Worm (Caenorhabditis elegans): ENCODE measurements around the gene fat-2.

Gene fat-2

DNA sequence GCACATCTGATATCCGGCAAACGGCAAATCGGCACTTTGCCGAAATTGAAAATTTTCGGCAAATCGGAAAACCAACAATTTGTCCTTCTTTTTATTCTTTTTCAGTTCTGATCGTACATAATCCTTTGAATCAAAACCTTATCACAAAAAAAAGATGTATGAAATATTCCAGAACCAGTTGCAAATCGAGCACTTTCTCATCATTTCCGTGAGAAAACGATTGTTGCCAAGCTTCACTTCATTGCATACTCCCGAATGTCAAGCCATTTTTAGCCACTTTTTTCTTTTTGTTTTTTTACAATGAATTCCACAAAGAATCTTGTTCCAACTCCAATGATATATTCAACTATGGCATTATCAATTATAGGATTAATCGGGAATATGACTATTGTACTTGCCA lies 41.2 kb downstream of the fat-2 start, which contains the start of gene srsx-25:
Gene srsx-25, plus strand, starts transcription at position 301 of the 400 bp plus-strand sequence.
- TF ChIP-seq unc-62 (GFP tag; optimal IDR thresholded peaks at IDR 0.05): no peak

ce11 chrIV:13369120-13369842 lies 45.6 kb downstream of the fat-2 start, which contains the start of gene agt-1:
Gene agt-1, minus strand, starts transcription at chrIV:13369412.
- TF ChIP-seq unc-62 (GFP tag; optimal IDR thresholded peaks at IDR 0.05): no peak

- no peak for TF ChIP-seq unc-62 (GFP tag; optimal IDR thresholded peaks at IDR 0.05)
These were observed 46.6 kb downstream of the fat-2 start, which contains the start of the genes rla-2, popl-7 and Y62E10A.24 for ce11 chrIV:13370235-13370739. Gene rla-2, minus strand, starts transcription at chrIV:13370285. Gene popl-7, plus strand, starts transcription at chrIV:13370689. Gene Y62E10A.24, plus strand, starts transcription at chrIV:13370710.

- TF ChIP-seq unc-62 (GFP tag; optimal IDR thresholded peaks at IDR 0.05): no peak
These were observed 48.0 kb downstream of the fat-2 start, which contains the start of gene Y62E10A.6 for ce11 chrIV:13371699-13372098. Gene Y62E10A.6, plus strand, starts transcription at chrIV:13371999.

- no peak for TF ChIP-seq unc-62 (GFP tag; optimal IDR thresholded peaks at IDR 0.05)
These were observed 51.2 kb downstream of the fat-2 start for ce11 chrIV:13374918-13375317.

Data from whole organism, dauer.